Worm (Caenorhabditis elegans) whole organism, L4 larva: ENCODE data around the gene srp-8.

ENCODE experiments used
- F26F4.8 ChIP-seq: fragments of 200-800 bp; sonication (Bioruptor generic); conservative IDR thresholded peaks from 2 replicates; pipeline ENCODE4 v1.3.6; 2022; ENCODE audit warnings: missing genetic modification characterization, missing compliant biosample characterization
- F44E2.7 ChIP-seq: fragments of 200-800 bp; sonication (Bioruptor generic); IDR thresholded peaks from 2 replicates; pipeline ENCODE4 v2.1.2; 2022; ENCODE audit warnings: missing genetic modification characterization, missing compliant biosample characterization
- T26A8.4 ChIP-seq: fragments of 200-800 bp; sonication (Bioruptor generic); IDR thresholded peaks from 2 replicates; pipeline ENCODE4 v1.3.6; 2022; ENCODE audit warnings: missing genetic modification characterization, missing compliant biosample characterization
- Y75B8A.6 ChIP-seq: fragments of 200-800 bp; sonication (Bioruptor generic); IDR thresholded peaks from 2 replicates; pipeline ENCODE4 v1.3.6; 2022; ENCODE audit warnings: missing genetic modification reagents, missing genetic modification characterization, missing compliant biosample characterization
- ZK337.2 ChIP-seq: fragments of 200-800 bp; sonication (Bioruptor generic); IDR thresholded peaks from 2 replicates; pipeline ENCODE4 v1.3.6; 2022; ENCODE audit warnings: missing genetic modification reagents, missing genetic modification characterization, missing compliant biosample characterization
- aha-1 ChIP-seq: fragments of 150-350 bp; peaks from one replicate; lab custom pipeline; 2014; ENCODE audit warnings: missing biosample characterization, missing genetic modification characterization
- aly-2 ChIP-seq: sonication (generic microtip); optimal IDR thresholded peaks from 2 replicates; lab custom pipeline; 2018; ENCODE audit warnings: missing biosample characterization, missing genetic modification characterization
- attf-4 ChIP-seq: sonication (generic microtip); optimal IDR thresholded peaks from 3 replicates; lab custom pipeline; 2017; ENCODE audit warnings: missing biosample characterization, missing genetic modification characterization
- ceh-20 ChIP-seq: fragments of 200-800 bp; sonication (Bioruptor generic); IDR thresholded peaks from 2 replicates; pipeline ENCODE4 v1.3.6; 2022; ENCODE audit warnings: missing genetic modification reagents, missing genetic modification characterization, missing compliant biosample characterization
- ceh-44 ChIP-seq: fragments of 200-800 bp; sonication (Bioruptor generic); IDR thresholded peaks from 2 replicates; pipeline ENCODE4 v1.3.6; 2022; ENCODE audit warnings: missing genetic modification reagents, missing genetic modification characterization, missing compliant biosample characterization
- ceh-62 ChIP-seq: sonication (generic microtip); optimal IDR thresholded peaks from 2 replicates; lab custom pipeline; 2017; ENCODE audit warnings: missing biosample characterization, missing genetic modification characterization
- ctbp-1 ChIP-seq: fragments of 200-800 bp; sonication (Bioruptor generic); IDR thresholded peaks from 2 replicates; pipeline ENCODE4 v1.3.6; 2022; ENCODE audit warnings: missing genetic modification reagents, missing genetic modification characterization, missing compliant biosample characterization
- daf-12 ChIP-seq: fragments of 150-350 bp; optimal IDR thresholded peaks from 2 replicates; lab custom pipeline; 2014; ENCODE audit warnings: missing biosample characterization, missing genetic modification reagents, missing genetic modification characterization
- daf-16 ChIP-seq, 3 experiments: sonication (generic microtip); optimal IDR thresholded peaks; 2 replicates each; lab custom pipeline; 2016 to 2017; ENCODE audit warnings: missing genetic modification characterization in 3 of 3, missing genetic modification reagents in 3 of 3, mild to moderate bottlenecking in 2 of 3, missing compliant biosample characterization in 2 of 3, missing biosample characterization in 1 of 3, moderate library complexity in 1 of 3
- dmd-6 ChIP-seq: fragments of 200-800 bp; sonication (Bioruptor generic); IDR thresholded peaks from 2 replicates; pipeline ENCODE4 v1.3.6; 2022; ENCODE audit warnings: missing genetic modification reagents, missing genetic modification characterization, missing compliant biosample characterization
- dmd-8 ChIP-seq: fragments of 200-800 bp; sonication (Bioruptor generic); IDR thresholded peaks from 2 replicates; pipeline ENCODE4 v1.3.6; 2022; ENCODE audit warnings: missing genetic modification characterization, missing compliant biosample characterization
- duxl-1 ChIP-seq: sonication (generic microtip); optimal IDR thresholded peaks from 2 replicates; lab custom pipeline; 2016; ENCODE audit warnings: mild to moderate bottlenecking, missing genetic modification characterization, moderate library complexity, missing compliant biosample characterization; ENCODE audit not compliant: poor library complexity
- egl-43 ChIP-seq: fragments of 200-800 bp; sonication (Bioruptor generic); IDR thresholded peaks from 2 replicates; pipeline ENCODE4 v1.3.6; 2022; ENCODE audit warnings: missing genetic modification reagents, missing genetic modification characterization, missing compliant biosample characterization
- hlh-30 ChIP-seq: sonication (generic microtip); optimal IDR thresholded peaks from 2 replicates; lab custom pipeline; 2017; ENCODE audit warnings: antibody characterized with exemption, mild to moderate bottlenecking, missing genetic modification characterization, missing compliant biosample characterization; ENCODE audit not compliant: insufficient read depth
- hmg-1.1 ChIP-seq: fragments of 200-800 bp; sonication (Bioruptor generic); IDR thresholded peaks from 2 replicates; pipeline ENCODE4 v1.3.6; 2022; ENCODE audit warnings: missing genetic modification reagents, missing genetic modification characterization, missing compliant biosample characterization
- lim-7 ChIP-seq: fragments of 200-800 bp; sonication (Bioruptor generic); IDR thresholded peaks from 2 replicates; pipeline ENCODE4 v1.3.6; 2022; ENCODE audit warnings: missing genetic modification characterization, missing compliant biosample characterization
- lin-13 ChIP-seq: fragments of 150-350 bp; optimal IDR thresholded peaks from 2 replicates; lab custom pipeline; 2014; ENCODE audit warnings: missing biosample characterization, missing genetic modification reagents, missing genetic modification characterization
- lin-38 ChIP-seq: fragments of 200-800 bp; sonication (Bioruptor generic); IDR thresholded peaks from 2 replicates; pipeline ENCODE4 v1.3.6; 2022; ENCODE audit warnings: missing genetic modification reagents, missing genetic modification characterization, missing compliant biosample characterization
- lsy-2 ChIP-seq, 2 experiments: fragments of 150-350 bp in 1 of 2; sonication (generic microtip) in 1 of 2; optimal IDR thresholded peaks; 2 replicates each; lab custom pipeline; 2014 to 2017; ENCODE audit warnings: missing biosample characterization in 2 of 2, missing genetic modification characterization in 2 of 2
- madf-5 ChIP-seq, 2 experiments: fragments of 200-800 bp; sonication (Bioruptor generic); IDR thresholded peaks; 2 replicates each; pipeline ENCODE4 v1.3.6; 2022; ENCODE audit warnings: missing compliant biosample characterization in 2 of 2, missing genetic modification characterization in 2 of 2
- madf-9 ChIP-seq: fragments of 200-800 bp; sonication (Bioruptor generic); conservative IDR thresholded peaks from 2 replicates; pipeline ENCODE4 v1.3.6; 2022; ENCODE audit warnings: missing genetic modification reagents, missing genetic modification characterization, missing compliant biosample characterization
- mep-1 ChIP-seq: fragments of 150-350 bp; sonication (generic microtip); optimal IDR thresholded peaks from 3 replicates; lab custom pipeline; 2014; ENCODE audit warnings: missing biosample characterization, missing genetic modification characterization
- mes-2 ChIP-seq: sonication (generic microtip); optimal IDR thresholded peaks from 2 replicates; lab custom pipeline; 2016; ENCODE audit warnings: missing genotype, mild to moderate bottlenecking, missing genetic modification characterization, missing compliant biosample characterization; ENCODE audit not compliant: poor library complexity, severe bottlenecking
- mxl-2 ChIP-seq: fragments of 200-800 bp; sonication (Bioruptor generic); conservative IDR thresholded peaks from 2 replicates; pipeline ENCODE4 v1.3.6; 2022; ENCODE audit warnings: missing genetic modification reagents, missing genetic modification characterization, missing compliant biosample characterization
- mxl-3 ChIP-seq: fragments of 200-800 bp; sonication (Bioruptor generic); optimal IDR thresholded peaks from 2 replicates; lab custom pipeline; 2018; ENCODE audit warnings: mild to moderate bottlenecking, missing genetic modification characterization, missing compliant biosample characterization
- nhr-111 ChIP-seq: fragments of 200-800 bp; sonication (Bioruptor generic); optimal IDR thresholded peaks from 2 replicates; lab custom pipeline; 2018; ENCODE audit warnings: mild to moderate bottlenecking, missing genetic modification characterization, missing compliant biosample characterization
- nhr-25 ChIP-seq: sonication (generic microtip); optimal IDR thresholded peaks from 2 replicates; lab custom pipeline; 2017; ENCODE audit warnings: missing genetic modification characterization, mild to moderate bottlenecking, missing compliant biosample characterization, antibody characterized with exemption, moderate library complexity, borderline replicate concordance; ENCODE audit not compliant: insufficient read depth
- nhr-28 ChIP-seq: fragments of 150-350 bp; optimal IDR thresholded peaks from 2 replicates; lab custom pipeline; 2014; ENCODE audit warnings: missing biosample characterization, missing genetic modification characterization
- snpc-1.2 ChIP-seq: fragments of 200-800 bp; sonication (Bioruptor generic); IDR thresholded peaks from 2 replicates; pipeline ENCODE4 v1.3.6; 2022; ENCODE audit warnings: missing genetic modification reagents, missing genetic modification characterization, missing compliant biosample characterization
- snpc-4 ChIP-seq: fragments of 150-350 bp; optimal IDR thresholded peaks from 2 replicates; lab custom pipeline; 2014; ENCODE audit warnings: missing biosample characterization, missing genetic modification characterization
- spr-1 ChIP-seq: sonication (generic microtip); optimal IDR thresholded peaks from 2 replicates; lab custom pipeline; 2016; ENCODE audit warnings: mild to moderate bottlenecking, missing genetic modification characterization, missing compliant biosample characterization
- tra-1 ChIP-seq: fragments of 200-800 bp; sonication (Bioruptor generic); IDR thresholded peaks from 2 replicates; pipeline ENCODE4 v1.3.6; 2022; ENCODE audit warnings: missing genetic modification reagents, missing genetic modification characterization, missing compliant biosample characterization
- vab-7 ChIP-seq: fragments of 200-800 bp; sonication (Bioruptor generic); IDR thresholded peaks from 2 replicates; pipeline ENCODE4 v1.3.6; 2022; ENCODE audit warnings: missing genetic modification reagents, missing genetic modification characterization, missing compliant biosample characterization
- ztf-11 ChIP-seq: fragments of 150-350 bp; optimal IDR thresholded peaks from 2 replicates; lab custom pipeline; 2014; ENCODE audit warnings: missing biosample characterization, missing genetic modification characterization

srp-8 gene

DNA sequence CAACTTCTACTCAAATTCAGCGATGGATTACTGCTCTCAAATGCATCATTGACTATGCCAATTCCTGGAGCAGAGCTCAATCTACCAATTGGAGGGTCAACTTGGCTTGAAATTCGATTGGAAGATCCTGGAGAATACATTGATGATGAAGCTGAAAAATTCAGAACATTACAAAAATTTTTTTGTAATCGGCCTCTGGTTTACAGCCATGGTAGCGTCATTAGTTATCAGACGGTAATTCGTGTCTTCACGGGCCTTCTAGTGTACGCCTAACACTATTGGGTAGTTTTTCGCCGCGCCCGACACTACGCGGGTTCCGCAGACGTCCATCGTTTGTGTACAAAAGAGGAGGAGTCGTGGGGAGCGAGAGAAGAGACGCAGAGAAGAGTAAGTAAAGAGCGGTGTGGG is 45.2 kb downstream of the srp-8 start (continued):
- TF ChIP-seq attf-4 (tag; lab: Kevin White, UChicago) (no peak), spr-1 (tag; lab: Kevin White, UChicago) (peak; percentile 85), lin-38 (GFP tag; lab: Robert Waterston, UW) (no peak; the same call in 1 of the 2 replicates), ztf-11 (no peak), mxl-2 (GFP tag; lab: Robert Waterston, UW) (no peak), nhr-28 (tag; lab: Kevin White, UChicago) (peak; percentile 56), ceh-62 (tag; lab: Kevin White, UChicago) (no peak), ctbp-1 (GFP tag; lab: Robert Waterston, UW) (peak; percentile 66; the same call in 1 of the 2 replicates), ceh-20 (no peak), daf-12 (tag; lab: Kevin White, UChicago) (no peak), lsy-2 (tag; optimal IDR thresholded peaks at IDR 0.05; lab: Kevin White, UChicago) (peak in 1 of 2 experiments; percentile 77)

DNA sequence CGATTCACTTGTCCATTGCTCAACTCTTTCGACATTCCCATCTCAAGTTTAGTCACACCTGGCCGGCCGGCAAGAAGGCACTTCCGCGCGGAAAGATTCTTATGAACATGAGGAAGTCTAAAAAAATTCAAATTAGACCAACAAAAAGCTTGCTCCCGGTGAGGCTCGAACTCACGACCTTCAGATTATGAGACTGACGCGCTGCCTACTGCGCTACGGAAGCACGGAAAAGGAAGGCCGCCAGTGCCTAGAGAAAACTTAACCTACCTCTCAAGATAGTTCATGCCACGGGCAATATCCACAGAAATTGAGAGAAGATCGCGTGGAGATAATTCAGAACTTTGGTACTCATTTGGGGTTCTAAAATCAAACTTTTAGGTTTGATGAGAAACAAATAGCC is 46.6 kb downstream of the srp-8 start:
- TF ChIP-seq ctbp-1 (GFP tag; lab: Robert Waterston, UW) (no peak), aha-1 (tag; lab: Kevin White, UChicago) (peak; percentile 54), aly-2 (tag; lab: Kevin White, UChicago) (no peak), nhr-25 (tag; lab: Kevin White, UChicago) (no peak), F44E2.7 (GFP tag; lab: Robert Waterston, UW) (no peak), tra-1 (GFP tag; lab: Robert Waterston, UW) (0 out of 2 replicates have a peak, but pooled peaks have one; percentile 54), dmd-8 (GFP tag; lab: Robert Waterston, UW) (0 out of 2 replicates have a peak, but pooled peaks have one; percentile 32), lim-7 (peak; percentile 77), snpc-1.2 (peak; percentile 32; the same call in 1 of the 2 replicates), hlh-30 (peak; percentile 0), lin-13 (GFP tag; lab: Kevin White, UChicago) (no peak), F26F4.8 (GFP tag; lab: Robert Waterston, UW) (0 out of 2 replicates have a peak, but pooled peaks have one; percentile 21), madf-9 (GFP tag; lab: Robert Waterston, UW) (0 out of 2 replicates have a peak, but pooled peaks have one; percentile 35), daf-16 (GFP tag; optimal IDR thresholded peaks at IDR 0.05; lab: Kevin White, UChicago) (no peak), daf-16 (tag; optimal IDR thresholded peaks at IDR 0.05; lab: Kevin White, UChicago) (peak; percentile 33), ceh-44 (peak; percentile 53; the same call in 1 of the 2 replicates), mep-1 (tag; lab: Kevin White, UChicago) (no peak), nhr-111 (no peak), Y75B8A.6 (GFP tag; lab: Robert Waterston, UW) (no peak), duxl-1 (tag; lab: Kevin White, UChicago) (peak; percentile 6), madf-5 (GFP tag; IDR thresholded peaks at IDR 0.05; lab: Robert Waterston, UW) (0 out of 4 replicates have a peak, but pooled peaks have one; percentile 38), snpc-4 (tag; lab: Kevin White, UChicago) (peak; percentile 55), vab-7 (GFP tag; lab: Robert Waterston, UW) (peak; percentile 60; the same call in 1 of the 2 replicates), ztf-11 (no peak), T26A8.4 (peak; percentile 47; the same call in 1 of the 2 replicates), dmd-6 (GFP tag; lab: Robert Waterston, UW) (peak; percentile 52), ZK337.2 (GFP tag; lab: Robert Waterston, UW) (peak; percentile 26; the same call in 1 of the 2 replicates), mxl-3 (GFP tag; lab: Kevin White, UChicago) (peak; percentile 18), egl-43 (GFP tag; lab: Robert Waterston, UW) (peak; percentile 75), hmg-1.1 (0 out of 2 replicates have a peak, but pooled peaks have one; percentile 29), mes-2 (peak; percentile 64)
